Worm (Caenorhabditis elegans): ENCODE results near the gene pgph-3.

DNA sequence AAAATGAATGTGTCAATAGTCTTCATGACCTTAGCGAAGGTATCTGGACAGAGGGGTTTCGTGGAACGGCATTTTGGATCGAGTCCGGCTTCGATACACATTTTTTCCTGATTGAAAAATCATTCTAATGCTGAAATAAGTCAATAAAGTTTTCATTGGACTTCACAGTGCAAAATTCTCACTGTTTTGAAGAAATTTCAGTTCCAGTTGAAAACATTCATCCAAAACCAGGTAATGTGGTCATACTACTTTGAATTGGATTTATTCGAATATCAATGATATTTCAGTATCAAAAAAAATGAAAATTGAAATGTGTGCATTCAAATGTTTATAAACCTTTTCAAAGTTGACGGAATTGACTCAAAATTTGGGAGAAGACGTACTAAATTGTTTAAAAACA lies 10.2 kb downstream of the pgph-3 start, which contains the start of gene pgph-1:
- TF ChIP-seq C16A3.4 (tag; optimal IDR thresholded peaks at IDR 0.05) (no peak), Y116A8C.19 (tag; optimal IDR thresholded peaks at IDR 0.05; ENCODE audit: borderline replicate concordance) (no peak), vab-15 (tag; optimal IDR thresholded peaks at IDR 0.05) (no peak), mef-2 (tag; optimal IDR thresholded peaks at IDR 0.05) (no peak), nhr-11 (tag; optimal IDR thresholded peaks at IDR 0.05) (no peak), elt-2 (tag; optimal IDR thresholded peaks at IDR 0.05) (no peak), snpc-4 (tag; optimal IDR thresholded peaks at IDR 0.05) (no peak), nhr-71 (tag; optimal IDR thresholded peaks at IDR 0.05) (no peak), tbx-2 (tag; optimal IDR thresholded peaks at IDR 0.05) (no peak), nhr-12 (tag; optimal IDR thresholded peaks at IDR 0.05) (no peak), ceh-8 (GFP tag; optimal IDR thresholded peaks at IDR 0.05) (no peak)

Measured in whole organism, L1 larva.